Fruit fly (Drosophila melanogaster) whole organism, prepupa: Measurements from ENCODE around the gene Ldsdh1.

Experiments used
- CG10669 ChIP-seq: fragments of 200-800 bp; sonication (Bioruptor generic); optimal IDR thresholded peaks from 3 replicates; lab custom pipeline; 2018; ENCODE audit warnings: missing biosample characterization, mild to moderate bottlenecking, missing genetic modification characterization, moderate library complexity
- CG11294 ChIP-seq: fragments of 200-800 bp; sonication (Bioruptor generic); IDR thresholded peaks from 2 replicates; pipeline ENCODE4 v1.3.6; 2022; ENCODE audit warnings: missing biosample characterization, missing genetic modification characterization
- CG11762 ChIP-seq: fragments of 200-800 bp; sonication (Bioruptor generic); optimal IDR thresholded peaks from 3 replicates; lab custom pipeline; 2016; ENCODE audit warnings: missing biosample characterization, missing genetic modification characterization; ENCODE audit not compliant: insufficient read depth
- CG11902 ChIP-seq: fragments of 200-800 bp; sonication (Bioruptor generic); optimal IDR thresholded peaks from 3 replicates; lab custom pipeline; 2016; ENCODE audit warnings: missing biosample characterization, missing genetic modification characterization
- CG15336 ChIP-seq: fragments of 200-800 bp; sonication (Bioruptor generic); IDR thresholded peaks from 2 replicates; pipeline ENCODE4 v1.3.6; 2022; ENCODE audit warnings: missing biosample characterization, missing genetic modification characterization
- CG1621 ChIP-seq: fragments of 200-800 bp; sonication (Bioruptor generic); optimal IDR thresholded peaks from 3 replicates; lab custom pipeline; 2018; ENCODE audit warnings: missing biosample characterization, mild to moderate bottlenecking, missing genetic modification characterization
- CG16779 ChIP-seq: fragments of 200-800 bp; sonication (Bioruptor generic); optimal IDR thresholded peaks from 3 replicates; lab custom pipeline; 2017; ENCODE audit warnings: missing biosample characterization, mild to moderate bottlenecking, missing genetic modification characterization
- CG32006 ChIP-seq: fragments of 200-800 bp; sonication (Bioruptor generic); optimal IDR thresholded peaks from 3 replicates; lab custom pipeline; 2017; ENCODE audit warnings: missing biosample characterization, mild to moderate bottlenecking, missing genetic modification characterization
- CG34406 ChIP-seq: fragments of 200-800 bp; sonication (Bioruptor generic); optimal IDR thresholded peaks from 3 replicates; lab custom pipeline; 2016; ENCODE audit warnings: missing biosample characterization, missing genetic modification characterization
- CG4318 ChIP-seq: fragments of 200-800 bp; sonication (Bioruptor generic); optimal IDR thresholded peaks from 3 replicates; lab custom pipeline; 2017; ENCODE audit warnings: missing biosample characterization, mild to moderate bottlenecking, missing genetic modification characterization
- CG6163 ChIP-seq: fragments of 200-800 bp; sonication (Bioruptor generic); IDR thresholded peaks from 3 replicates; pipeline ENCODE4 v1.3.6; 2022; ENCODE audit warnings: missing biosample characterization, missing genetic modification characterization
- CG6276 ChIP-seq: fragments of 200-800 bp; sonication (Bioruptor generic); optimal IDR thresholded peaks from 2 replicates; lab custom pipeline; 2017; ENCODE audit warnings: missing biosample characterization, mild to moderate bottlenecking, missing genetic modification characterization
- Eip75B ChIP-seq: fragments of 200-800 bp; sonication (Bioruptor generic); optimal IDR thresholded peaks from 3 replicates; lab custom pipeline; 2016; ENCODE audit warnings: missing biosample characterization, missing genetic modification characterization
- Eip78C ChIP-seq: fragments of 200-800 bp; sonication (Bioruptor generic); peaks from one replicate; lab custom pipeline; 2016; ENCODE audit warnings: missing biosample characterization, missing genetic modification characterization
- Eip93F ChIP-seq: fragments of 200-800 bp; sonication (Bioruptor generic); optimal IDR thresholded peaks from 2 replicates; lab custom pipeline; 2016; ENCODE audit warnings: missing biosample characterization, mild to moderate bottlenecking, missing genetic modification characterization
- Ets21C ChIP-seq: fragments of 200-800 bp; sonication (Bioruptor generic); optimal IDR thresholded peaks from 3 replicates; lab custom pipeline; 2016; ENCODE audit warnings: missing biosample characterization, missing genetic modification characterization
- Ets96B ChIP-seq: fragments of 200-800 bp; optimal IDR thresholded peaks from 2 replicates; lab custom pipeline; 2019; ENCODE audit warnings: missing biosample characterization, mild to moderate bottlenecking, missing genetic modification characterization, moderate library complexity
- Gug ChIP-seq: fragments of 200-800 bp; sonication (Bioruptor generic); IDR thresholded peaks from 2 replicates; pipeline ENCODE4 v1.3.6; 2022; ENCODE audit warnings: missing biosample characterization, missing genetic modification characterization
- Hr39 ChIP-seq: fragments of 200-800 bp; sonication (Bioruptor generic); optimal IDR thresholded peaks from 2 replicates; lab custom pipeline; 2016; ENCODE audit warnings: missing biosample characterization, missing genetic modification characterization
- Met ChIP-seq: fragments of 200-800 bp; sonication (Bioruptor generic); optimal IDR thresholded peaks from 3 replicates; lab custom pipeline; 2016; ENCODE audit warnings: missing biosample characterization, missing genetic modification characterization
- OdsH ChIP-seq: fragments of 200-800 bp; sonication (Bioruptor generic); optimal IDR thresholded peaks from 3 replicates; lab custom pipeline; 2016; ENCODE audit warnings: missing biosample characterization, missing genetic modification characterization
- Sox14 ChIP-seq: fragments of 200-800 bp; sonication (Bioruptor generic); optimal IDR thresholded peaks from 3 replicates; lab custom pipeline; 2016; ENCODE audit warnings: missing biosample characterization, missing genetic modification characterization
- achi ChIP-seq: fragments of 200-800 bp; sonication (Bioruptor generic); optimal IDR thresholded peaks from 3 replicates; lab custom pipeline; 2016; ENCODE audit warnings: missing biosample characterization, missing genetic modification characterization
- cyc ChIP-seq: fragments of 200-800 bp; sonication (Bioruptor generic); optimal IDR thresholded peaks from 3 replicates; lab custom pipeline; 2016; ENCODE audit warnings: missing biosample characterization, missing genetic modification characterization
- esn ChIP-seq: fragments of 200-800 bp; sonication (Bioruptor generic); optimal IDR thresholded peaks from 2 replicates; lab custom pipeline; 2016; ENCODE audit warnings: missing biosample characterization, mild to moderate bottlenecking, missing genetic modification characterization, moderate library complexity
- fd59A ChIP-seq: fragments of 200-800 bp; sonication (Bioruptor generic); optimal IDR thresholded peaks from 2 replicates; lab custom pipeline; 2017; ENCODE audit warnings: missing biosample characterization, mild to moderate bottlenecking, missing genetic modification characterization, missing genetic modification reagents
- fkh ChIP-seq: fragments of 200-800 bp; sonication (Bioruptor generic); optimal IDR thresholded peaks from 3 replicates; lab custom pipeline; 2017; ENCODE audit warnings: missing biosample characterization, mild to moderate bottlenecking, missing genetic modification characterization, moderate library complexity
- lz ChIP-seq: fragments of 200-800 bp; sonication (Bioruptor generic); optimal IDR thresholded peaks from 3 replicates; lab custom pipeline; 2016; ENCODE audit warnings: missing biosample characterization, missing genetic modification characterization
- net ChIP-seq: fragments of 200-800 bp; sonication (Bioruptor generic); optimal IDR thresholded peaks from 3 replicates; lab custom pipeline; 2016; ENCODE audit warnings: missing biosample characterization, missing genetic modification characterization
- pdm3 ChIP-seq: fragments of 200-800 bp; sonication (Bioruptor generic); optimal IDR thresholded peaks from 3 replicates; lab custom pipeline; 2016; ENCODE audit warnings: missing biosample characterization, missing genetic modification characterization
- salr ChIP-seq, 2 experiments: fragments of 200-800 bp; sonication (Bioruptor generic); optimal IDR thresholded peaks; 3 replicates each; lab custom pipeline; 2016 to 2018; ENCODE audit warnings: missing biosample characterization in 2 of 2, missing genetic modification characterization in 2 of 2, mild to moderate bottlenecking in 1 of 2
- ss ChIP-seq, 2 experiments: fragments of 200-800 bp; sonication (Bioruptor generic); optimal IDR thresholded peaks; 2 replicates in 1 of 2; 3 replicates in 1 of 2; lab custom pipeline; 2017 to 2018; ENCODE audit warnings: mild to moderate bottlenecking in 2 of 2, missing biosample characterization in 2 of 2, missing genetic modification characterization in 2 of 2, moderate library complexity in 1 of 2
- svp ChIP-seq: fragments of 200-800 bp; sonication (Bioruptor generic); peaks from one replicate; lab custom pipeline; 2016; ENCODE audit warnings: missing biosample characterization, missing genetic modification characterization
- vri ChIP-seq: fragments of 200-800 bp; sonication (Bioruptor generic); optimal IDR thresholded peaks from 3 replicates; lab custom pipeline; 2016; ENCODE audit warnings: missing biosample characterization, mild to moderate bottlenecking, missing genetic modification characterization

Gene Ldsdh1

dm6 chrX:8122834-8123233, 41.4 kb upstream of the Ldsdh1 start (continued):
- TF ChIP-seq net (GFP tag; lab: Kevin White, UChicago) (peak; percentile 63), esn (GFP tag; lab: Kevin White, UChicago) (peak; percentile 18), Eip75B (GFP tag; lab: Kevin White, UChicago) (peak; percentile 28), CG1621 (no peak), CG4318 (GFP tag; lab: Kevin White, UChicago) (peak; percentile 57), fkh (GFP tag; lab: Kevin White, UChicago) (no peak), CG16779 (tag; lab: Kevin White, UChicago) (no peak)
- TF ChIP-seq, all 60 proteins: peak for 37

- TF ChIP-seq net (GFP tag; lab: Kevin White, UChicago) (no peak), CG15336 (GFP tag; lab: Robert Waterston, UW) (no peak), Eip78C (GFP tag; lab: Kevin White, UChicago) (peak; percentile 39), CG1621 (no peak), Ets21C (GFP tag; lab: Kevin White, UChicago) (no peak)
Observed at dm6 chrX:8120939-8121338, 39.5 kb upstream of the Ldsdh1 start, which contains the start of gene CG2260. CG2260 (minus strand) TSS chrX:8121147.

dm6 chrX:8116813-8117212, 35.4 kb upstream of the Ldsdh1 start, which contains the start of gene CG1575:
CG1575 (plus strand) TSS chrX:8117012.
- TF ChIP-seq CG34406 (GFP tag; lab: Kevin White, UChicago) (no peak), CG6163 (GFP tag; lab: Robert Waterston, UW) (no peak), OdsH (GFP tag; lab: Kevin White, UChicago) (no peak), CG11902 (GFP tag; lab: Kevin White, UChicago) (no peak), CG11762 (no peak), salr (GFP tag; optimal IDR thresholded peaks at IDR 0.05; lab: Kevin White, UChicago) (no peak), Met (no peak), CG10669 (GFP tag; lab: Kevin White, UChicago) (no peak), cyc (GFP tag; lab: Kevin White, UChicago) (no peak), vri (no peak), Ets96B (tag; lab: Kevin White, UChicago) (no peak), Eip75B (GFP tag; lab: Kevin White, UChicago) (no peak), Ets21C (GFP tag; lab: Kevin White, UChicago) (no peak), Hr39 (no peak), CG32006 (no peak), ss (GFP tag; optimal IDR thresholded peaks at IDR 0.05; lab: Kevin White, UChicago) (no peak), fd59A (no peak), svp (no peak), CG1621 (no peak), Eip78C (GFP tag; lab: Kevin White, UChicago) (no peak)
- TF ChIP-seq, all 60 proteins: peak for 0

- peak; percentile 5 for TF ChIP-seq fkh (GFP tag; lab: Kevin White, UChicago)
- TF ChIP-seq CG16779 (tag; lab: Kevin White, UChicago) = peak; percentile 3
- peak; percentile 84 for TF ChIP-seq Eip78C (GFP tag; lab: Kevin White, UChicago)
- peak; percentile 4 for TF ChIP-seq CG6276
- no peak for TF ChIP-seq CG6163 (GFP tag; lab: Robert Waterston, UW)
- TF ChIP-seq CG15336 (GFP tag; lab: Robert Waterston, UW) = no peak
Observed at dm6 chrX:8115717-8116311, 34.4 kb upstream of the Ldsdh1 start, which contains the start of gene Gclc. Gclc (minus strand) TSS chrX:8116147.

- TF ChIP-seq Sox14 (GFP tag; lab: Kevin White, UChicago) (no peak), Gug (GFP tag; lab: Robert Waterston, UW) (no peak), achi (GFP tag; lab: Kevin White, UChicago) (no peak), CG11294 (no peak), salr (GFP tag; optimal IDR thresholded peaks at IDR 0.05; lab: Kevin White, UChicago) (no peak), CG1621 (no peak), Eip93F (GFP tag; lab: Kevin White, UChicago) (no peak), pdm3 (GFP tag; lab: Kevin White, UChicago) (no peak), lz (GFP tag; lab: Kevin White, UChicago) (no peak), fkh (GFP tag; lab: Kevin White, UChicago) (no peak), net (GFP tag; lab: Kevin White, UChicago) (no peak)
Observed at dm6 chrX:8115343-8115676, 33.9 kb upstream of the Ldsdh1 start.
